Fruit fly (Drosophila melanogaster): ENCODE measurements around the gene CG9921.

CG9921 gene

DNA sequence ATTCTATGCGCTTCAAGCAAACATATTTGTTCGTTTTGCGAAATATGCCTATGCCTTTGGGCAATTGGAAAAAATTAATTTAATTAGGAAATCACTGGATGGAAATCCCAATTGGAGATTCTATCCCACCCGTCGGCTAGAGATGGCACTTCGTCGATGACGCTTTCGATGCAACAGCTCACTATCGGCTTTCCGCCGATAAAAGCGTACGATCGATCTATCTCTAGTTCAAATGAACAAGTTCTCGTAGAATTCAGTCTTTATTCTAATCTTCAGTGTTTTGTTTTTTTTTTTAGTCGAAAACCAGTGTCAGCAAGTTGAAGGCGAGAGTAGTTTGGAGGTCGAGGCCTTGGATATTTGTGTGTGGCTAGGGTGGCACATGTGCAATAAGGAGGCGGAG is 10.3 kb downstream of the CG9921 start, which contains the start of the genes CG9917 and CG32579 (continued):
- TF ChIP-seq CG30020 (tag; optimal IDR thresholded peaks at IDR 0.05) (peak; percentile 28), CG18599 (GFP tag; optimal IDR thresholded peaks at IDR 0.05) (no peak), bbx (GFP tag; IDR thresholded peaks at IDR 0.05; ENCODE audit: partially characterized antibody) (peak; percentile 90), Opbp (GFP tag; IDR thresholded peaks at IDR 0.05; ENCODE audit: partially characterized antibody) (peak; percentile 89; the same call in 2 of the 3 replicates), H2.0 (GFP tag; IDR thresholded peaks at IDR 0.05) (no peak), NFAT (GFP tag; IDR thresholded peaks at IDR 0.05) (peak; percentile 34; the same call in 1 of the 2 replicates), croc (GFP tag; conservative IDR thresholded peaks at IDR 0.05) (no peak), CG42726 (GFP tag; IDR thresholded peaks at IDR 0.05; ENCODE audit: partially characterized antibody) (peak; percentile 72; the same call in 1 of the 2 replicates), CG17328 (GFP tag; IDR thresholded peaks at IDR 0.05) (peak; percentile 31; the same call in 1 of the 2 replicates), pfk (GFP tag; optimal IDR thresholded peaks at IDR 0.05) (peak; percentile 59), Dll (GFP tag; IDR thresholded peaks at IDR 0.05; ENCODE audit: partially characterized antibody) (peak; percentile 77), sens (GFP tag) (peak; percentile 72), CG8944 (GFP tag; optimal IDR thresholded peaks at IDR 0.05) (no peak), inv (GFP tag; IDR thresholded peaks at IDR 0.05; ENCODE audit: partially characterized antibody) (peak; percentile 66), Spps (tag; optimal IDR thresholded peaks at IDR 0.05) (no peak), CG7745 (tag; optimal IDR thresholded peaks at IDR 0.05) (peak; percentile 100), ato (GFP tag; IDR thresholded peaks at IDR 0.05; ENCODE audit: partially characterized antibody) (peak; percentile 81), Pdp1 (GFP tag; optimal IDR thresholded peaks at IDR 0.05) (peak in 1 of 2 experiments; percentile 6), chinmo (GFP tag; IDR thresholded peaks at IDR 0.05; ENCODE audit: partially characterized antibody) (peak; percentile 83; the same call in 2 of the 4 replicates), p53 (GFP tag; optimal IDR thresholded peaks at IDR 0.05) (no peak), HmgZ (tag; optimal IDR thresholded peaks at IDR 0.05) (peak; percentile 67), CG11696 (GFP tag; IDR thresholded peaks at IDR 0.05) (no peak), CG6689 (GFP tag; IDR thresholded peaks at IDR 0.05) (no peak), knrl (GFP tag; IDR thresholded peaks at IDR 0.05; ENCODE audit: partially characterized antibody) (peak; percentile 76), CG3065 (GFP tag; optimal IDR thresholded peaks at IDR 0.05) (no peak), CG33213 (GFP tag; optimal IDR thresholded peaks at IDR 0.05) (peak; percentile 18), Neu2 (GFP tag; optimal IDR thresholded peaks at IDR 0.05; ENCODE audit: borderline replicate concordance) (peak; percentile 69)

DNA sequence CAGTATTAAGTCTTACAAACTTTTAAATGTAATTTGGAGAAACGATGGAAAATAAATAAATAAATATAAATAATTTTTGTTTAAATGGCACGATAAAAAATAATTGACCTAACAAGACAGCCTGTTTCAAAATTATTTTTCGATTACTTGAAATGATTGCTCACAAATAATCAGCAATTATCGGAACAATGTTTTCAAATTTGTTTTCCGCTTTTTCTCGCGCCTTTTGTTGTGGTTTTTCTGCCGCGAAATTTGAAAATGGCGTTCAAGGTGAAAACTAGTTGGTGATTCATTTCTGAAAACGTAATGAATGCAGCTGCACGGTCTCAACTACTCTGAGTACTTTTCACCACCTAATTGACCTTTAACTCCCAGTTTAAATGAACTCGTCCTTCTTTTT is 12.4 kb downstream of the CG9921 start:
- TF ChIP-seq ash1 (GFP tag; optimal IDR thresholded peaks at IDR 0.05) (no peak), gfzf (GFP tag; optimal IDR thresholded peaks at IDR 0.05) (no peak), hbn (GFP tag; IDR thresholded peaks at IDR 0.05; ENCODE audit: partially characterized antibody) (0 out of 2 replicates have a peak, but pooled peaks have one; percentile 40), CG13624 (GFP tag; optimal IDR thresholded peaks at IDR 0.05) (no peak), CG1529 (GFP tag; optimal IDR thresholded peaks at IDR 0.05) (no peak), otp (GFP tag; IDR thresholded peaks at IDR 0.05) (no peak), CG16813 (GFP tag; IDR thresholded peaks at IDR 0.05; ENCODE audit: partially characterized antibody) (0 out of 3 replicates have a peak, but pooled peaks have one; percentile 42), Asciz (GFP tag; optimal IDR thresholded peaks at IDR 0.05) (no peak), Taf1 (GFP tag; IDR thresholded peaks at IDR 0.05) (no peak), hb (GFP tag; IDR thresholded peaks at IDR 0.05; ENCODE audit: partially characterized antibody) (no peak), vnd (GFP tag; IDR thresholded peaks at IDR 0.05; ENCODE audit: partially characterized antibody) (0 out of 3 replicates have a peak, but pooled peaks have one; percentile 31), BEAF-32 (GFP tag; optimal IDR thresholded peaks at IDR 0.05) (peak; percentile 19), E2f2 (GFP tag; IDR thresholded peaks at IDR 0.05) (peak; percentile 86), CG34224 (GFP tag; IDR thresholded peaks at IDR 0.05; ENCODE audit: partially characterized antibody) (peak; percentile 27; the same call in 1 of the 3 replicates), Dll (GFP tag; IDR thresholded peaks at IDR 0.05; ENCODE audit: partially characterized antibody) (0 out of 4 replicates have a peak, but pooled peaks have one; percentile 16), sug (tag; optimal IDR thresholded peaks at IDR 0.05) (no peak), BtbVII (GFP tag; optimal IDR thresholded peaks at IDR 0.05) (no peak), CG4360 (GFP tag; IDR thresholded peaks at IDR 0.05) (no peak), zen (tag; optimal IDR thresholded peaks at IDR 0.05) (no peak), run (tag; optimal IDR thresholded peaks at IDR 0.05) (peak; percentile 11), Opbp (GFP tag; IDR thresholded peaks at IDR 0.05; ENCODE audit: partially characterized antibody) (peak; percentile 17; the same call in 1 of the 3 replicates), unc-4 (GFP tag; IDR thresholded peaks at IDR 0.05; ENCODE audit: partially characterized antibody) (peak; percentile 19; the same call in 1 of the 2 replicates), CG1603 (tag; optimal IDR thresholded peaks at IDR 0.05) (peak; percentile 32)
